ENCODE assay signal across 2 fruit fly cellular contexts in the genomic region with DNA sequence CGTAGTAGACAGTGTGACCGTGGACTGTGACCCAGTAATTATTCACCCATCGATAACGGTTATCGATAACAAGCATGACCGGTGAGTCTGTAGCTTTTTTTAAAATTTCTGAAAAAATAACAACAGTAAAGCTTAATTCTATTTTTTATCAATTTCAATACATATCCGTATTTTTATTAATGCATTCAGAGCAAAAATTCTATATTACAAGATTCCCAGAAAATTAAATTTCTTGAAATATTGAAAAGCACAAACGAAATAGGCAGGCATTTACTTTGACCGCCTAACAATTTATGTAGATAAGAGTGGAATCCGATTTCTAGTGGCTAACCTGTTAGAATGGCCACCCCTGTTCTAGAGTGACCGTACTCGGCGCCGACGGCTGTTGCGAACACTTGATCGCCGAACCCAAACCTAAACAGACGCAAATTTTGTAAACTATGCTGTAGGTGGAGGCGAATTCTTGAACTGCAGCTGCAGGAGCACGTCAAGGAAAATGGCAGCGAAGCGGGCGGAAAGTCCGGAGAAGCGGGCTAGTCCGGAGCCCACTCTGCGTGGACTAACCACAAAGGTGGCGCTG.
TF ChIP-seq lines count a peak whose summit lies in the region.

Gene CG3652 (minus strand): TSS at position 35 of the 580 bp plus-strand sequence.

TF ChIP-seq in whole organism, embryonic, 481 proteins besides CTCF, POLR2A, EP300 and RAD21 (continued from another document and continues in another):
- peak; percentile 26 for TF ChIP-seq Atf3 (GFP tag; optimal IDR thresholded peaks at IDR 0.05; lab: Kevin White, UChicago)
- TF ChIP-seq Sox102F (GFP tag; optimal IDR thresholded peaks at IDR 0.05; lab: Kevin White, UChicago): no peak
- TF ChIP-seq CG9876 (GFP tag; optimal IDR thresholded peaks at IDR 0.05; lab: Kevin White, UChicago): no peak
- no peak for TF ChIP-seq Nf-YA (GFP tag; IDR thresholded peaks at IDR 0.05; lab: Robert Waterston, UW)
- TF ChIP-seq Doc3 (GFP tag; IDR thresholded peaks at IDR 0.05; lab: Robert Waterston, UW; ENCODE audit: partially characterized antibody): 0 out of 3 replicates have a peak, but pooled peaks have one; percentile 21
- no peak for TF ChIP-seq HLH3B (GFP tag; IDR thresholded peaks at IDR 0.05; lab: Robert Waterston, UW)
- no peak for TF ChIP-seq ro (GFP tag; IDR thresholded peaks at IDR 0.05; lab: Robert Waterston, UW)
- TF ChIP-seq CG7271 (tag; optimal IDR thresholded peaks at IDR 0.05; lab: Kevin White, UChicago): no peak
- TF ChIP-seq CG7963 (GFP tag; IDR thresholded peaks at IDR 0.05; lab: Robert Waterston, UW; ENCODE audit: partially characterized antibody): no peak
- TF ChIP-seq zfh2 (GFP tag; optimal IDR thresholded peaks at IDR 0.05; lab: Kevin White, UChicago): peak; percentile 53
- no peak for TF ChIP-seq Doc2 (GFP tag; IDR thresholded peaks at IDR 0.05; lab: Robert Waterston, UW)
- peak; percentile 33 for TF ChIP-seq Med (GFP tag; lab: Kevin White, UChicago)
- TF ChIP-seq CG8388 (GFP tag; optimal IDR thresholded peaks at IDR 0.05; lab: Kevin White, UChicago): no peak
- TF ChIP-seq pita (GFP tag; optimal IDR thresholded peaks at IDR 0.05; lab: Kevin White, UChicago): no peak
- TF ChIP-seq CG10267 (tag; optimal IDR thresholded peaks at IDR 0.05; lab: Kevin White, UChicago): peak; percentile 62
- no peak for TF ChIP-seq CG3163 (GFP tag; optimal IDR thresholded peaks at IDR 0.05; lab: Kevin White, UChicago)
- TF ChIP-seq az2 (GFP tag; optimal IDR thresholded peaks at IDR 0.05; lab: Kevin White, UChicago): no peak
- no peak for TF ChIP-seq CG15696 (tag; optimal IDR thresholded peaks at IDR 0.05; lab: Kevin White, UChicago)
- no peak for TF ChIP-seq tio (GFP tag; optimal IDR thresholded peaks at IDR 0.05; lab: Kevin White, UChicago)
- no peak for TF ChIP-seq bowl (GFP tag; IDR thresholded peaks at IDR 0.05; lab: Robert Waterston, UW)
- TF ChIP-seq chm (GFP tag; IDR thresholded peaks at IDR 0.05; lab: Robert Waterston, UW): no peak
- TF ChIP-seq CG14860 (GFP tag; IDR thresholded peaks at IDR 0.05; lab: Robert Waterston, UW; ENCODE audit: partially characterized antibody): no peak
- no peak for TF ChIP-seq CG18262 (tag; optimal IDR thresholded peaks at IDR 0.05; lab: Kevin White, UChicago)
- no peak for TF ChIP-seq CG11085 (GFP tag; IDR thresholded peaks at IDR 0.05; lab: Robert Waterston, UW)
- peak; percentile 9 for TF ChIP-seq vfl (GFP tag; optimal IDR thresholded peaks at IDR 0.05; lab: Kevin White, UChicago)
- TF ChIP-seq CG10543 (GFP tag; optimal IDR thresholded peaks at IDR 0.05; lab: Kevin White, UChicago): no peak
- no peak for TF ChIP-seq Hmx (GFP tag; optimal IDR thresholded peaks at IDR 0.05; lab: Kevin White, UChicago)
- no peak for TF ChIP-seq NFAT (GFP tag; IDR thresholded peaks at IDR 0.05; lab: Robert Waterston, UW)
- TF ChIP-seq zen2 (GFP tag; IDR thresholded peaks at IDR 0.05; lab: Robert Waterston, UW; ENCODE audit: partially characterized antibody): no peak
- no peak for TF ChIP-seq ATbp (GFP tag; optimal IDR thresholded peaks at IDR 0.05; lab: Kevin White, UChicago)
- no peak for TF ChIP-seq gt (GFP tag; IDR thresholded peaks at IDR 0.05; lab: Robert Waterston, UW)
- TF ChIP-seq stc (GFP tag; IDR thresholded peaks at IDR 0.05; lab: Robert Waterston, UW): no peak
- TF ChIP-seq corto (GFP tag; optimal IDR thresholded peaks at IDR 0.05; lab: Kevin White, UChicago): no peak
- TF ChIP-seq stwl (tag; optimal IDR thresholded peaks at IDR 0.05; lab: Kevin White, UChicago): peak; percentile 38
- peak; percentile 18; the same call in 1 of the 2 replicates for TF ChIP-seq Ptx1 (GFP tag; IDR thresholded peaks at IDR 0.05; lab: Robert Waterston, UW)
- TF ChIP-seq Atf6 (GFP tag; IDR thresholded peaks at IDR 0.05; lab: Robert Waterston, UW): no peak
- no peak for TF ChIP-seq en (GFP tag; optimal IDR thresholded peaks at IDR 0.05; lab: Kevin White, UChicago)
- no peak for TF ChIP-seq CG32767 (GFP tag; IDR thresholded peaks at IDR 0.05; lab: Robert Waterston, UW)
- peak; percentile 23 for TF ChIP-seq CG7786 (GFP tag; optimal IDR thresholded peaks at IDR 0.05; lab: Kevin White, UChicago)
- no peak for TF ChIP-seq CG4707 (GFP tag; optimal IDR thresholded peaks at IDR 0.05; lab: Kevin White, UChicago)
- TF ChIP-seq ssp (GFP tag; IDR thresholded peaks at IDR 0.05; lab: Robert Waterston, UW): no peak
- no peak for TF ChIP-seq scrt (GFP tag; optimal IDR thresholded peaks at IDR 0.05; lab: Kevin White, UChicago)
- no peak for TF ChIP-seq ab (GFP tag; optimal IDR thresholded peaks at IDR 0.05; lab: Kevin White, UChicago)
- TF ChIP-seq Hr78 (GFP tag; optimal IDR thresholded peaks at IDR 0.05; lab: Kevin White, UChicago): no peak
- peak; percentile 71 for TF ChIP-seq CG2116 (GFP tag; optimal IDR thresholded peaks at IDR 0.05; lab: Kevin White, UChicago)
- no peak for TF ChIP-seq CG31441 (GFP tag; IDR thresholded peaks at IDR 0.05; lab: Robert Waterston, UW)
- TF ChIP-seq CG17802 (tag; optimal IDR thresholded peaks at IDR 0.05; lab: Kevin White, UChicago): no peak
- no peak for TF ChIP-seq dysf (GFP tag; IDR thresholded peaks at IDR 0.05; lab: Robert Waterston, UW)
- no peak for TF ChIP-seq sim (GFP tag; IDR thresholded peaks at IDR 0.05; lab: Robert Waterston, UW)
- TF ChIP-seq CG10462 (GFP tag; optimal IDR thresholded peaks at IDR 0.05; lab: Kevin White, UChicago): no peak
- TF ChIP-seq vnd (GFP tag; IDR thresholded peaks at IDR 0.05; lab: Robert Waterston, UW; ENCODE audit: partially characterized antibody): no peak
- peak; percentile 42 for TF ChIP-seq CG9437 (GFP tag; optimal IDR thresholded peaks at IDR 0.05; lab: Kevin White, UChicago)
- TF ChIP-seq CG6791 (GFP tag; IDR thresholded peaks at IDR 0.05; lab: Robert Waterston, UW; ENCODE audit: partially characterized antibody): peak; percentile 46; the same call in 1 of the 3 replicates
- TF ChIP-seq dimm (GFP tag; IDR thresholded peaks at IDR 0.05; lab: Robert Waterston, UW): no peak
- no peak for TF ChIP-seq CG6813 (GFP tag; optimal IDR thresholded peaks at IDR 0.05; lab: Kevin White, UChicago)
- no peak for TF ChIP-seq gce (GFP tag; IDR thresholded peaks at IDR 0.05; lab: Robert Waterston, UW)
- no peak for TF ChIP-seq CG6272 (GFP tag; IDR thresholded peaks at IDR 0.05; lab: Robert Waterston, UW)
- peak; percentile 19 for TF ChIP-seq CG8924 (tag; optimal IDR thresholded peaks at IDR 0.05; lab: Kevin White, UChicago)
- no peak for TF ChIP-seq Kr (GFP tag; optimal IDR thresholded peaks at IDR 0.05; lab: Kevin White, UChicago)
- TF ChIP-seq CG7556 (GFP tag; optimal IDR thresholded peaks at IDR 0.05; lab: Kevin White, UChicago): no peak
- no peak for TF ChIP-seq rib (GFP tag; IDR thresholded peaks at IDR 0.05; lab: Robert Waterston, UW)
- peak; percentile 31 for TF ChIP-seq CG17186 (GFP tag; optimal IDR thresholded peaks at IDR 0.05; lab: Kevin White, UChicago)
- no peak for TF ChIP-seq CG8765 (GFP tag; IDR thresholded peaks at IDR 0.05; lab: Robert Waterston, UW)
- TF ChIP-seq CG6683 (GFP tag; optimal IDR thresholded peaks at IDR 0.05; lab: Kevin White, UChicago): no peak
- TF ChIP-seq croc (GFP tag; conservative IDR thresholded peaks at IDR 0.05; lab: Robert Waterston, UW): no peak

TF ChIP-seq in whole organism, prepupa, 60 proteins besides CTCF, POLR2A, EP300 and RAD21 (continued from another document):
- TF ChIP-seq esn (GFP tag; optimal IDR thresholded peaks at IDR 0.05; lab: Kevin White, UChicago) (peak; percentile 60), salr (GFP tag; optimal IDR thresholded peaks at IDR 0.05; lab: Kevin White, UChicago) (no peak), CG16779 (tag; optimal IDR thresholded peaks at IDR 0.05; lab: Kevin White, UChicago) (no peak), CG6276 (GFP tag; optimal IDR thresholded peaks at IDR 0.05; lab: Kevin White, UChicago) (no peak), net (GFP tag; optimal IDR thresholded peaks at IDR 0.05; lab: Kevin White, UChicago) (no peak), CG8632 (GFP tag; optimal IDR thresholded peaks at IDR 0.05; lab: Kevin White, UChicago) (no peak), Eip78C (GFP tag; lab: Kevin White, UChicago) (no peak), acj6 (GFP tag; optimal IDR thresholded peaks at IDR 0.05; lab: Kevin White, UChicago) (no peak), CG8119 (GFP tag; IDR thresholded peaks at IDR 0.05; lab: Robert Waterston, UW) (0 out of 3 replicates have a peak, but pooled peaks have one; percentile 33), ss (GFP tag; optimal IDR thresholded peaks at IDR 0.05; lab: Kevin White, UChicago) (no peak), cyc (GFP tag; optimal IDR thresholded peaks at IDR 0.05; lab: Kevin White, UChicago) (no peak), achi (GFP tag; optimal IDR thresholded peaks at IDR 0.05; lab: Kevin White, UChicago) (no peak), Eip75B (GFP tag; optimal IDR thresholded peaks at IDR 0.05; lab: Kevin White, UChicago) (no peak), Hr39 (GFP tag; optimal IDR thresholded peaks at IDR 0.05; lab: Kevin White, UChicago) (no peak), Hr38 (GFP tag; optimal IDR thresholded peaks at IDR 0.05; lab: Kevin White, UChicago) (no peak), CG32006 (GFP tag; optimal IDR thresholded peaks at IDR 0.05; lab: Kevin White, UChicago) (no peak), Sox102F (GFP tag; optimal IDR thresholded peaks at IDR 0.05; lab: Kevin White, UChicago) (no peak), Eip93F (GFP tag; optimal IDR thresholded peaks at IDR 0.05; lab: Kevin White, UChicago) (no peak), CG3032 (tag; optimal IDR thresholded peaks at IDR 0.05; lab: Kevin White, UChicago) (peak; percentile 56), dsx (GFP tag; optimal IDR thresholded peaks at IDR 0.05; lab: Kevin White, UChicago; ENCODE audit: poor library complexity, severe bottlenecking) (no peak), CG11902 (GFP tag; optimal IDR thresholded peaks at IDR 0.05; lab: Kevin White, UChicago) (peak; percentile 26), Met (GFP tag; optimal IDR thresholded peaks at IDR 0.05; lab: Kevin White, UChicago) (no peak), Ets21C (GFP tag; optimal IDR thresholded peaks at IDR 0.05; lab: Kevin White, UChicago) (no peak), CG7368 (GFP tag; optimal IDR thresholded peaks at IDR 0.05; lab: Kevin White, UChicago) (no peak), svp (GFP tag; lab: Kevin White, UChicago) (peak; percentile 88), Hr4 (GFP tag; optimal IDR thresholded peaks at IDR 0.05; lab: Kevin White, UChicago) (no peak), CG31627 (GFP tag; optimal IDR thresholded peaks at IDR 0.05; lab: Kevin White, UChicago) (peak; percentile 62), Smox (GFP tag; optimal IDR thresholded peaks at IDR 0.05; lab: Kevin White, UChicago) (no peak), vri (GFP tag; optimal IDR thresholded peaks at IDR 0.05; lab: Kevin White, UChicago) (no peak), CG6792 (GFP tag; optimal IDR thresholded peaks at IDR 0.05; lab: Kevin White, UChicago) (no peak), CG6854 (GFP tag; optimal IDR thresholded peaks at IDR 0.05; lab: Kevin White, UChicago) (no peak), Ets96B (tag; optimal IDR thresholded peaks at IDR 0.05; lab: Kevin White, UChicago) (no peak), fd59A (GFP tag; optimal IDR thresholded peaks at IDR 0.05; lab: Kevin White, UChicago) (no peak), CG15336 (GFP tag; IDR thresholded peaks at IDR 0.05; lab: Robert Waterston, UW) (no peak)
